Fruit fly (Drosophila melanogaster) S2 (cell line): Measurements from ENCODE around the gene lush.
A peak's percentile ranks its signal among the peaks of the same experiment; 100 is the strongest.

Experiments used
- CG8478 ChIP-seq: fragments of >200 bp; optimal IDR thresholded peaks from 2 replicates; lab custom pipeline; 2018
- CTCF ChIP-seq, 2 experiments: fragments of >200 bp; optimal IDR thresholded peaks; 2 replicates each; lab custom pipeline; 2018

lush gene

dm6 chr3L:19618072-19618958 lies 12.4 kb upstream of the lush start, which contains the start of gene asf1:
Gene asf1, plus strand, starts transcription at chr3L:19618894.
- peak in 1 of 2 experiments; percentile 28 for TF ChIP-seq CTCF (optimal IDR thresholded peaks at IDR 0.05; lab: Kevin White, UChicago)
- no peak for TF ChIP-seq CG8478 (lab: Kevin White, UChicago)

- no peak for TF ChIP-seq CTCF (optimal IDR thresholded peaks at IDR 0.05; lab: Kevin White, UChicago)
- TF ChIP-seq CG8478 (lab: Kevin White, UChicago) = no peak
Measured at dm6 chr3L:19612172-19612571, 6.3 kb upstream of the lush start, which contains the start of the genes Lon and PIG-F. Gene Lon, minus strand, starts transcription at chr3L:19612199. Gene PIG-F, plus strand, starts transcription at chr3L:19612455.

- no peak for TF ChIP-seq CTCF (optimal IDR thresholded peaks at IDR 0.05; lab: Kevin White, UChicago)
- no peak for TF ChIP-seq CG8478 (lab: Kevin White, UChicago)
Measured at dm6 chr3L:19601413-19601812, 4.5 kb downstream of the lush start, which contains the start of gene CG9368. Gene CG9368, plus strand, starts transcription at chr3L:19601633.

DNA sequence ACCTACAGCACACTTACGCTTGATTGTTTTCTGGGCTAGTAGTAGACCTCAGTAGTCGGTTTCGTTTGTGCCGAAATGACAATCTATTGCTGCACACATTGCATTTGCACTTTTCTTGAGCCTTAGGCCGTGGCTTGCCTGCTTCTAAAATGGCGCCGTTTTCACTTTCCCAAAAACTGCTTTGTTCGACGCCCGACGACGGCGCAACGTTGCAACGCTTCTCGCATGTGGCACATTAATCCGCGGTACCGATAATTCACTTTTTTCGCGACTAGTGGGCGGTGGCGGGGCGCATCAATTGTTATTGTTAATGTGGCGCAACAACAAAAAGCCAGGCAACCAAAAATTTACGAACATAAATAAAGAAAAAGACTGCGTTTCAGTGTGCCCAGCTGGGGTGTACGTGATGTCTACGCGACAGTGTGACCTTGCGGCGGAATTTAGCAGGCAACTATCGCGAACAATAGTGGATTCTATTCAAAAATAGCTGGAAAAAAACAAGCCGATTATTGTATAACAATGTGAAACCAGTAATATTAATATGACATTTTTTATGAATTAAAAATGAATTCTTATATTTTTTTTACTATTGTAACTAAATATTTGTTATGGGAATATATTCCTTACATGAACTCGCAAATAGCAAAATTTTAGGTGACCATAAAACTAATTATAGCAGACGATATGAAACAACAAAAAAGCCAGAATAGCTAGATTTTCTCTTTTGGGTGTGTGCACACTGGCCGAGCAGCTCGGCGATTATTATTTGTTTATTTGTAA lies 7.3 kb downstream of the lush start, which contains the start of the genes ash1 and Taf6:
ash1 (minus strand) TSS at position 387 of the 780 bp plus-strand sequence.
Taf6 (plus strand) TSS at position 720 of the 780 bp plus-strand sequence.
- TF ChIP-seq CTCF (optimal IDR thresholded peaks at IDR 0.05; lab: Kevin White, UChicago) (no peak), CG8478 (lab: Kevin White, UChicago) (no peak)

DNA sequence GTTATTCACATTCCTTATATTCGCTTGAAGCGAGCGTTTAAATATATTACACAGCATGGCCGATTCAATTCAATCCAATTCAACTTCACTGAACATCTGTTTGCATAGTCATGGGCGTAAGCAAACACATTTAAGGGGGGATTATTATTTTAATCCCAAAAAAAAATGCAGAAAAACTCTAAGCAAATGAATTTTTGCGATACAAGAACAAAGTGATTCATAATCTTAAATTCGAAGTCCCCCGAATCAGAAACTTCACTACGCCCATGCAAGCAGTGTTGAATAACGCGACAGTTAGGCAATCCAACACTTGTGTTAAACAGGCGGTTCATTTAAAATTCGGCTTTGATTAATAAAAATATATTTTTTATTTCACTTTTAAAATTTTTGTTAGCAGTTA lies 15.5 kb downstream of the lush start, which contains the start of gene CG14100:
CG14100 (minus strand) TSS at position 103 of the 400 bp plus-strand sequence.
- no peak for TF ChIP-seq CG8478 (lab: Kevin White, UChicago)
- no peak for TF ChIP-seq CTCF (optimal IDR thresholded peaks at IDR 0.05; lab: Kevin White, UChicago)

dm6 chr3L:19585979-19586378 lies 19.9 kb downstream of the lush start, which contains the start of the genes CG9231 and CG9330:
Gene CG9231, minus strand, starts transcription at chr3L:19586003.
Gene CG9330, plus strand, starts transcription at chr3L:19586253.
- no peak for TF ChIP-seq CG8478 (lab: Kevin White, UChicago)
- TF ChIP-seq CTCF (optimal IDR thresholded peaks at IDR 0.05; lab: Kevin White, UChicago) = no peak

DNA sequence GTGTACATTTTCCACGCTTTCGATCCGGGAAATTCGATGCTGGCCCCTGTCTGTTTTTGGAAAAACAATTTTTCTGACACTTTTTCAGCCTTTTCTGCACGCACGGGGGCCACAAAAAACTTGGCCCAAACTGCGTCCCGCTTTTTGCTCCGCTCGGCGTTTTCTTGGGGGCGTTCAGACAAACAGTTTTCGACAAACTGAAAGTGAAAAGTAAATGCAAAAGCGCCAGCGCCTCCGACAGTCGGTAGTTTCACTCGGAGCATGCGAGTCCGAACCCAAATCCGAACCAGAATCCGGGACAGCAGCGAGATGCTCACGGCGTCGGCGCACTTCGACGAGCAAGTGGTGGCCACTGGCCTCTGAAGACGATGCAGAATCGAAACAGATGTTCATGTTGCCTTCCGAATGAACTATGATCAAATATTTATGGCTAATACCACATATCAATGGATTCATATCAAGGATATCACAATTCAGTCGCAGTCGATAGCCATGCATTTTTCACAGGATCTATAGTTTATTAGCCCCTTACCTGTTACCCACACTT lies 21.4 kb downstream of the lush start, which contains the start of gene Shal:
Shal (minus strand) TSS at position 200 of the 547 bp plus-strand sequence.
- TF ChIP-seq CTCF (optimal IDR thresholded peaks at IDR 0.05; lab: Kevin White, UChicago) (no peak), CG8478 (lab: Kevin White, UChicago) (no peak)

DNA sequence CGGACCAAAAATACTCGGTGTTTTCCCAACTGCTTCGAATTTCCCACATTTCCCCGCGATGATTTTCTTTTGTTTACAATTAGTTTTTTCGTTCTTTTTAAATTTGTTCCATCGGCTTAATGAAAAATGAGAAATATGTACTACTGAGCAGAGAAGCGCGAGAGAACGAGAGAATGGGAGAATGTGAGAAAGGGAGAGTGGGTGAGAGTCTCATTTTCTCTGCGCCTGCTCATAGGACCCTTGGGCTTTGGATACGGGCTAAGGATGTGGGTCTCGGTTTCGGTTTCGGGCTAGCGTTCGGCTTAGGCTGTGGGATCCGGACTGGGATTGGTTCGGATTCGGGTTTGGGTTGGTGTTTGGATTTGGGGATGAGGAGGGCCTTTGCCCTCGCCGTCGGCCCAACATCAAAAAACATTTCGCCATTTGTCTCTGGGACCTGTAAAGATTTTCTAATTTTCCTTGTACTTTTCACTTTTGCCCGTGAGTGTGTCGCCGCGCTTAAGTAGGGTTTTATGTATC lies 25.1 kb downstream of the lush start:
- no peak for TF ChIP-seq CG8478 (lab: Kevin White, UChicago)

- TF ChIP-seq CG8478 (lab: Kevin White, UChicago) (no peak), CTCF (optimal IDR thresholded peaks at IDR 0.05; lab: Kevin White, UChicago) (no peak)
Measured at dm6 chr3L:19579346-19579745, 26.5 kb downstream of the lush start.

DNA sequence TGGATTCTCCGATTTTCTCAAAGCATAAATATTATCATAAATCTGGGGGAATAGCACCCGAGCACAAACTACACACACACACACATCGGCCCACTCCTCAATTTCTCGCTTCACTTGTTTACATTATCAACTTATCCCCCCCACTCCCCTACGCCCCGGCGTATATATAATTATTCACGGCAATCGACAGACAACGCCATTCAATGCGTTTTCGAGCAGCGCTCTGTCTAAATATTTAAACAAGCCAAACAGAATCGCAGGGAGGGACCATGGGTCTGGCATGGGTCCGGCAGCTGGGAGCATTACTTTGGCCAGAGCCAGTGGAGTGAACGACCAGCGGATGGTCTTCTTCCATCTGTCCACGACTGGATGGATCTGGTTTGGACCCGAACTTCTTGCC lies 30.2 kb downstream of the lush start:
- no peak for TF ChIP-seq CG8478 (lab: Kevin White, UChicago)
- TF ChIP-seq CTCF (optimal IDR thresholded peaks at IDR 0.05; lab: Kevin White, UChicago) = no peak

- TF ChIP-seq CTCF (optimal IDR thresholded peaks at IDR 0.05; lab: Kevin White, UChicago) (no peak), CG8478 (lab: Kevin White, UChicago) (no peak)
Measured at dm6 chr3L:19574452-19574851, 31.4 kb downstream of the lush start.

DNA sequence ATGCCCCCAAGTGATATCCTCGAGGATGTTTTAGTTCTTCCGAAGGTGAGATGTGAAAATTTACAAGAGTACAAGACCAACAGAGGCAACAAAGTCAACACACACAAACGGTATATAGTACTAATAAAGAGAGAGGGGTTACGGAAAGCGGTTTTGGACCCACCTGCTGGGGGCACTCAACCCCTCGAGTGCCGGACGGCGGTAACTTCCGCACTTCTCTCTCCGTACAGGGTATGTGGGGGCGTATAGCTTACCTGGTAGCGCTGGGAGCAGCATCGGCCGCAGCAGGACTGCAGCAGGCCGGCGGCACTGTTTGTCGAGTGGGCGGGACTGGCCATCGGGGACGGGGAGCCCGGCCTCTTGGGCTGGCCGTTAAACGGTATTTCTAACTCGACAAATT lies 36.5 kb downstream of the lush start:
- no peak for TF ChIP-seq CTCF (optimal IDR thresholded peaks at IDR 0.05; lab: Kevin White, UChicago)
- no peak for TF ChIP-seq CG8478 (lab: Kevin White, UChicago)

DNA sequence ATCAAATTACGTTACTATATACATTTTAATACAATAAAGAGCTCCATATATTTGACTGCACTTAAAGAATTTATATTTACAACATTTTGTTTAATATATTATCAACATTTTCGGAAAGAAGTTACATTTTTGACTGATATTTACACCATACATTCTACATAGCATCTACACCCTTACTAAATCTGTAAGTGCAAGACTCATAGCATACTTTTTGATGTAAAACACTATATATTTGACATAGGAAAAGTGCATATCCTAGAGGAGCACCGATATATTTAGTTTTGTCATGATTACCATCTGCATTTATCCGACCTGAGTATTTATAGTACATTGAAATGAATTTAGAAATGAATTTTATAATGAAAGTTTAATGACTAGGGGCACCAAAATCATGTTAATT lies 36.9 kb downstream of the lush start:
- peak; percentile 10 to 50 for TF ChIP-seq CTCF (optimal IDR thresholded peaks at IDR 0.05; lab: Kevin White, UChicago)
- TF ChIP-seq CG8478 (lab: Kevin White, UChicago) = no peak

- TF ChIP-seq CG8478 (lab: Kevin White, UChicago) = no peak
- TF ChIP-seq CTCF (optimal IDR thresholded peaks at IDR 0.05; lab: Kevin White, UChicago) = no peak
Measured at dm6 chr3L:19566127-19566526, 39.8 kb downstream of the lush start.
